Worm (Caenorhabditis elegans): ENCODE results near the gene rpoa-49.

DNA sequence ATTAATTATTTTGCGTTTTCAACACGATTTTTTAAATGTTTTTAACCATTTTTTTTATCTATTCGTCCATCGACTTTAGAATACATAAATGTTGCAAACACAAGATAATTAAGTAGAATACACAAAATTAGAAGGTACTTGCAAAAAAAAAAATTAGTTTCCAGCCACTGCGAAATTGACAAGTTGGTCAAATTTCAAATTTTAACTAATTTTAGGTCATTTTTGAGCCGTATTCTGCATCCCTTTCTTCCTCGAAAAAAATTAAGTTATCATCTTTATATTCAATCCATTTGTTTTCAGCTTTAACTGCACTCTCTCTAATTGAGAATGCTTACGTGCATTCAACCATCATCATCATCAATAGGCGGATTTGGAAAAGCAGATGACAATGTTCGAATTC is 24.5 kb downstream of the rpoa-49 start, which contains the start of gene egl-26:
- TF ChIP-seq pha-2 (tag; optimal IDR thresholded peaks at IDR 0.05) (no peak), ceh-24 (tag; optimal IDR thresholded peaks at IDR 0.05) (no peak), sox-2 (GFP tag; IDR thresholded peaks at IDR 0.05) (no peak), ceh-9 (tag; optimal IDR thresholded peaks at IDR 0.05) (no peak), lin-11 (tag; optimal IDR thresholded peaks at IDR 0.05) (no peak), nhr-232 (tag; optimal IDR thresholded peaks at IDR 0.05) (no peak), nhr-11 (tag; optimal IDR thresholded peaks at IDR 0.05) (no peak), K09A11.1 (tag; optimal IDR thresholded peaks at IDR 0.05; ENCODE audit: insufficient read depth) (no peak), nfya-1 (tag; optimal IDR thresholded peaks at IDR 0.05) (no peak), pqm-1 (tag; optimal IDR thresholded peaks at IDR 0.05) (no peak), ama-1 (optimal IDR thresholded peaks at IDR 0.05) (no peak)
